Fruit fly (Drosophila melanogaster) whole organism, embryonic: Measurements from ENCODE around the gene SsRbeta.
A peak's percentile ranks its signal among the peaks of the same experiment; 100 is the strongest.

Source experiments
- Asciz ChIP-seq: fragments of 200-800 bp; sonication (Bioruptor generic); optimal IDR thresholded peaks from 2 replicates; lab custom pipeline; 2017; ENCODE audit warnings: missing biosample characterization, mild to moderate bottlenecking, missing genetic modification characterization, missing genetic modification reagents
- Atf6 ChIP-seq: fragments of 200-800 bp; sonication (Bioruptor generic); IDR thresholded peaks from 2 replicates; pipeline ENCODE4 v1.3.6; 2022; ENCODE audit warnings: missing biosample characterization, missing genetic modification characterization
- BEAF-32 ChIP-seq: fragments of 200-800 bp; sonication (Bioruptor generic); optimal IDR thresholded peaks from 3 replicates; lab custom pipeline; 2017; ENCODE audit warnings: missing biosample characterization, missing genetic modification characterization, mild to moderate bottlenecking, moderate library complexity, missing genetic modification reagents
- Bgb ChIP-seq: fragments of 200-800 bp; sonication (Bioruptor generic); IDR thresholded peaks from 2 replicates; pipeline ENCODE4 v1.3.6; 2022; ENCODE audit warnings: missing biosample characterization, missing genetic modification characterization; ENCODE audit not compliant: partially characterized antibody
- CG11696 ChIP-seq: fragments of 200-800 bp; sonication (Bioruptor generic); IDR thresholded peaks from 2 replicates; pipeline ENCODE4 v1.3.6; 2022; ENCODE audit warnings: missing biosample characterization, missing genetic modification characterization
- CG12659 ChIP-seq: fragments of 200-800 bp; sonication (Bioruptor generic); optimal IDR thresholded peaks from 3 replicates; lab custom pipeline; 2017; ENCODE audit warnings: mild to moderate bottlenecking, missing biosample characterization, missing genetic modification reagents, missing genetic modification characterization
- CG14860 ChIP-seq: fragments of 200-800 bp; sonication (Bioruptor generic); IDR thresholded peaks from 3 replicates; pipeline ENCODE4 v1.3.6; 2022; ENCODE audit warnings: missing biosample characterization, missing genetic modification characterization; ENCODE audit not compliant: partially characterized antibody
- CG15073 ChIP-seq: fragments of 200-800 bp; sonication (Bioruptor generic); optimal IDR thresholded peaks from 2 replicates; lab custom pipeline; 2016; ENCODE audit warnings: missing biosample characterization, missing genetic modification characterization
- CG16813 ChIP-seq: fragments of 200-800 bp; sonication (Bioruptor generic); IDR thresholded peaks from 3 replicates; pipeline ENCODE4 v1.3.6; 2022; ENCODE audit warnings: missing biosample characterization, missing genetic modification characterization; ENCODE audit not compliant: partially characterized antibody
- CG17359 ChIP-seq: fragments of 200-800 bp; sonication (Bioruptor generic); optimal IDR thresholded peaks from 3 replicates; lab custom pipeline; 2018; ENCODE audit warnings: missing biosample characterization, mild to moderate bottlenecking, missing genetic modification characterization, moderate library complexity
- CG17361 ChIP-seq: fragments of 200-800 bp; sonication (Bioruptor generic); IDR thresholded peaks from 3 replicates; pipeline ENCODE4 v1.3.6; 2022; ENCODE audit warnings: missing biosample characterization, missing genetic modification characterization
- CG18011 ChIP-seq: fragments of 200-800 bp; sonication (Bioruptor generic); optimal IDR thresholded peaks from 2 replicates; lab custom pipeline; 2017; ENCODE audit warnings: missing biosample characterization, missing genetic modification characterization, mild to moderate bottlenecking, moderate library complexity, missing genotype
- CG18599 ChIP-seq: fragments of 200-800 bp; sonication (Bioruptor generic); optimal IDR thresholded peaks from 3 replicates; lab custom pipeline; 2017; ENCODE audit warnings: missing biosample characterization, missing genetic modification characterization, mild to moderate bottlenecking, moderate library complexity, missing genetic modification reagents
- CG2129 ChIP-seq: fragments of 200-800 bp; sonication (Bioruptor generic); IDR thresholded peaks from 2 replicates; pipeline ENCODE4 v1.3.6; 2022; ENCODE audit warnings: missing biosample characterization, missing genetic modification characterization; ENCODE audit not compliant: partially characterized antibody
- CG32532 ChIP-seq: fragments of 200-800 bp; sonication (Bioruptor generic); IDR thresholded peaks from 2 replicates; pipeline ENCODE4 v1.3.6; 2022; ENCODE audit warnings: missing biosample characterization, missing genetic modification characterization
- CG34224 ChIP-seq: fragments of 200-800 bp; sonication (Bioruptor generic); IDR thresholded peaks from 3 replicates; pipeline ENCODE4 v1.3.6; 2022; ENCODE audit warnings: missing biosample characterization, missing genetic modification characterization; ENCODE audit not compliant: partially characterized antibody
- CG3847 ChIP-seq: fragments of 200-800 bp; sonication (Bioruptor generic); IDR thresholded peaks from 2 replicates; pipeline ENCODE4 v1.3.6; 2022; ENCODE audit warnings: missing biosample characterization, missing genetic modification characterization
- CG7271 ChIP-seq: fragments of 200-800 bp; sonication (Bioruptor generic); optimal IDR thresholded peaks from 2 replicates; lab custom pipeline; 2018; ENCODE audit warnings: missing biosample characterization, mild to moderate bottlenecking, missing genetic modification characterization, moderate library complexity
- CG9797 ChIP-seq: fragments of 200-800 bp; sonication (Bioruptor generic); optimal IDR thresholded peaks from 3 replicates; lab custom pipeline; 2018; ENCODE audit warnings: missing biosample characterization, mild to moderate bottlenecking, missing genetic modification characterization
- CoRest ChIP-seq: fragments of 200-800 bp; sonication (Bioruptor generic); optimal IDR thresholded peaks from 3 replicates; lab custom pipeline; 2018; ENCODE audit warnings: missing biosample characterization, mild to moderate bottlenecking, missing genetic modification characterization, moderate library complexity
- Dad ChIP-seq: fragments of 200-800 bp; sonication (Bioruptor generic); optimal IDR thresholded peaks from 3 replicates; lab custom pipeline; 2016; ENCODE audit warnings: missing biosample characterization, missing genetic modification characterization
- Dp ChIP-seq: fragments of 200-800 bp; sonication (Bioruptor generic); optimal IDR thresholded peaks from 2 replicates; lab custom pipeline; 2018; ENCODE audit warnings: missing biosample characterization, mild to moderate bottlenecking, missing genetic modification characterization, moderate library complexity
- E2f1 ChIP-seq: fragments of 200-800 bp; sonication (Bioruptor generic); IDR thresholded peaks from 2 replicates; pipeline ENCODE4 v1.3.6; 2022; ENCODE audit warnings: missing biosample characterization, missing genetic modification characterization
- HLH3B ChIP-seq: fragments of 200-800 bp; sonication (Bioruptor generic); IDR thresholded peaks from 2 replicates; pipeline ENCODE4 v1.3.6; 2022; ENCODE audit warnings: missing biosample characterization, missing genetic modification characterization
- HmgZ ChIP-seq: fragments of 200-800 bp; sonication (Bioruptor generic); optimal IDR thresholded peaks from 2 replicates; lab custom pipeline; 2018; ENCODE audit warnings: missing biosample characterization, mild to moderate bottlenecking, missing genetic modification characterization
- Mad ChIP-seq: fragments of 200-800 bp; sonication (Bioruptor generic); optimal IDR thresholded peaks from 2 replicates; lab custom pipeline; 2016; ENCODE audit warnings: missing biosample characterization, missing genetic modification characterization
- Nf-YA ChIP-seq: fragments of 200-800 bp; sonication (Bioruptor generic); IDR thresholded peaks from 2 replicates; pipeline ENCODE4 v1.3.6; 2022; ENCODE audit warnings: missing biosample characterization, missing genetic modification characterization
- Opbp ChIP-seq: fragments of 200-800 bp; sonication (Bioruptor generic); IDR thresholded peaks from 3 replicates; pipeline ENCODE4 v1.3.6; 2022; ENCODE audit warnings: missing biosample characterization, missing genetic modification characterization; ENCODE audit not compliant: partially characterized antibody
- Rfx ChIP-seq: fragments of 200-800 bp; sonication (Bioruptor generic); IDR thresholded peaks from 2 replicates; pipeline ENCODE4 v1.3.6; 2022; ENCODE audit warnings: missing biosample characterization, missing genetic modification characterization
- Six4 ChIP-seq: fragments of 200-800 bp; sonication (Bioruptor generic); optimal IDR thresholded peaks from 2 replicates; lab custom pipeline; 2016; ENCODE audit warnings: missing biosample characterization, missing genetic modification characterization
- Tbp ChIP-seq: fragments of >200 bp; optimal IDR thresholded peaks from 2 replicates; lab custom pipeline; 2018; ENCODE audit warnings: missing biosample characterization, missing genetic modification characterization
- ap ChIP-seq: fragments of 200-800 bp; sonication (Bioruptor generic); IDR thresholded peaks from 2 replicates; pipeline ENCODE4 v1.3.6; 2022; ENCODE audit warnings: missing biosample characterization, missing genetic modification characterization
- bbx ChIP-seq: fragments of 200-800 bp; sonication (Bioruptor generic); IDR thresholded peaks from 2 replicates; pipeline ENCODE4 v1.3.6; 2022; ENCODE audit warnings: missing biosample characterization, missing genetic modification characterization; ENCODE audit not compliant: partially characterized antibody
- exex ChIP-seq: fragments of 200-800 bp; sonication (Bioruptor generic); optimal IDR thresholded peaks from 4 replicates; lab custom pipeline; 2018; ENCODE audit warnings: missing biosample characterization, mild to moderate bottlenecking, missing genetic modification characterization, moderate library complexity
- gcm ChIP-seq: fragments of 200-800 bp; sonication (Bioruptor generic); optimal IDR thresholded peaks from 2 replicates; lab custom pipeline; 2019; ENCODE audit warnings: missing biosample characterization, mild to moderate bottlenecking, missing genetic modification characterization, moderate library complexity
- hbn ChIP-seq: fragments of 200-800 bp; sonication (Bioruptor generic); IDR thresholded peaks from 2 replicates; pipeline ENCODE4 v1.3.6; 2022; ENCODE audit warnings: missing biosample characterization, missing genetic modification characterization; ENCODE audit not compliant: partially characterized antibody
- kay ChIP-seq: fragments of 200-800 bp; sonication (Bioruptor generic); optimal IDR thresholded peaks from 2 replicates; lab custom pipeline; 2016; ENCODE audit warnings: missing biosample characterization, missing genetic modification characterization
- ken ChIP-seq: fragments of 200-800 bp; sonication (Bioruptor generic); IDR thresholded peaks from 3 replicates; pipeline ENCODE4 v1.3.6; 2022; ENCODE audit warnings: missing biosample characterization, missing genetic modification characterization
- lmd ChIP-seq: fragments of 200-800 bp; sonication (Bioruptor generic); IDR thresholded peaks from 2 replicates; pipeline ENCODE4 v1.3.6; 2022; ENCODE audit warnings: missing biosample characterization, missing genetic modification characterization
- nau ChIP-seq: fragments of 200-800 bp; sonication (Bioruptor generic); optimal IDR thresholded peaks from 3 replicates; lab custom pipeline; 2017; ENCODE audit warnings: missing biosample characterization, mild to moderate bottlenecking, missing genetic modification characterization, missing genetic modification reagents
- nerfin-2 ChIP-seq: fragments of 200-800 bp; sonication (Bioruptor generic); IDR thresholded peaks from 2 replicates; pipeline ENCODE4 v1.3.6; 2022; ENCODE audit warnings: missing biosample characterization, missing genetic modification characterization; ENCODE audit not compliant: partially characterized antibody
- peb ChIP-seq: fragments of 200-800 bp; sonication (Bioruptor generic); IDR thresholded peaks from 2 replicates; pipeline ENCODE4 v1.3.6; 2022; ENCODE audit warnings: missing biosample characterization, missing genetic modification characterization
- pzg ChIP-seq: fragments of 200-800 bp; sonication (Bioruptor generic); optimal IDR thresholded peaks from 3 replicates; lab custom pipeline; 2018; ENCODE audit warnings: missing biosample characterization, mild to moderate bottlenecking, missing genetic modification characterization, moderate library complexity
- scrt ChIP-seq: fragments of 200-800 bp; sonication (Bioruptor generic); optimal IDR thresholded peaks from 2 replicates; lab custom pipeline; 2018; ENCODE audit warnings: missing biosample characterization, mild to moderate bottlenecking, missing genetic modification characterization, moderate library complexity
- unc-4 ChIP-seq: fragments of 200-800 bp; sonication (Bioruptor generic); IDR thresholded peaks from 2 replicates; pipeline ENCODE4 v1.3.6; 2022; ENCODE audit warnings: missing biosample characterization, missing genetic modification characterization; ENCODE audit not compliant: partially characterized antibody
- unpg ChIP-seq: fragments of 200-800 bp; sonication (Bioruptor generic); optimal IDR thresholded peaks from 3 replicates; lab custom pipeline; 2018; ENCODE audit warnings: missing biosample characterization, mild to moderate bottlenecking, missing genetic modification characterization, moderate library complexity
- zfh1 ChIP-seq: fragments of 200-800 bp; sonication (Bioruptor generic); IDR thresholded peaks from 3 replicates; pipeline ENCODE4 v1.3.6; 2022; ENCODE audit warnings: missing biosample characterization, missing genetic modification characterization

Gene SsRbeta

DNA sequence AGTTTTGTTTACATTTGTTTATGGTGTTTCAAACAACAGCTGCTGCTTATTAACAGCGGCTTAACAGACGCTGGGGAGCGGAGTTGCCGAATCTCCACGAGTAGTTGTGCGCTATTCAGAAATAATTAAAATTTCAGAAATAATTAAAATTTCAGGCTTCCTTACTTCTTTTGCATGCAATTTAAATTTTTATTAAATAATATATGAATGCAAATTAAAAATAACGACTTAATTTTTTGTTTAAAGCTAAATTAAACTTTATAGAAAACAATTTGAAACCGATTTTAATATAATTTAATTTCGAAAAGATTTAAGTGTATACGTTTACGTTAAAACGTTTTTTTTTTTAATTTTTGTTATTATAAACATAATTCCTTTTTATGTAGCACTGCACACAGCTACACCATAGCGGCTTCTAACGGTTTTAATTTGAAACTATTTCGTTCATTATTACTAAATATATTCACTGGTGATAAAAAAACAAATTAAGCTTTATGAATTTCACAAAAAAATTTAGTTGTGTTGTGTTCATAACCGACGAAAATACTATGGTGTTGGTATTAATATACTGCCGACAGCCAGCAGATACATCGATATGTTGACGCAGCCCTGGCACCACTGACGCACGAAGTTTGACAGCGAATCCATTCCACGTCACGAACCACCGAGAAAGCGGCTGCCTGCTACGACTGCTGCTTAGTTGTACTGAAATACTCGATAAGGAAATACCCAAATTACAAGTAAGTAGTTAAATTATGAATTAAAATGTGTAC, at the start of gene SsRbeta:
TSS of gene SsRbeta (plus strand) at position 645 of the 773 bp plus-strand sequence.
- TF ChIP-seq kay (GFP tag; lab: Kevin White, UChicago) (peak; percentile 28), CG12659 (peak; percentile 19), hbn (GFP tag; lab: Robert Waterston, UW) (peak; percentile 61), CG9797 (GFP tag; lab: Kevin White, UChicago) (peak; percentile 50), bbx (GFP tag; lab: Robert Waterston, UW) (peak; percentile 83), CG18011 (peak; percentile 94), Atf6 (GFP tag; lab: Robert Waterston, UW) (no peak), scrt (no peak), Opbp (GFP tag; lab: Robert Waterston, UW) (peak; percentile 74), CG16813 (GFP tag; lab: Robert Waterston, UW) (peak; percentile 69), Asciz (peak; percentile 43), CoRest (tag; lab: Kevin White, UChicago) (peak; percentile 46), unc-4 (peak; percentile 69), CG18599 (peak; percentile 12), peb (peak; percentile 19; the same call in 1 of the 2 replicates), gcm (GFP tag; lab: Kevin White, UChicago) (no peak), Dad (GFP tag; lab: Kevin White, UChicago) (no peak), CG11696 (GFP tag; lab: Robert Waterston, UW) (peak; percentile 56), E2f1 (GFP tag; lab: Robert Waterston, UW) (peak; percentile 66), HLH3B (peak; percentile 51), pzg (GFP tag; lab: Kevin White, UChicago) (peak; percentile 91), Mad (no peak), ken (peak; percentile 63; the same call in 2 of the 3 replicates), CG17361 (GFP tag; lab: Robert Waterston, UW) (peak; percentile 81), Dp (GFP tag; lab: Kevin White, UChicago) (peak; percentile 25), CG3847 (GFP tag; lab: Robert Waterston, UW) (peak; percentile 23; the same call in 1 of the 2 replicates), unpg (peak; percentile 36), exex (tag; lab: Kevin White, UChicago) (no peak), nau (no peak), CG7271 (tag; lab: Kevin White, UChicago) (no peak), CG15073 (GFP tag; lab: Kevin White, UChicago) (no peak), Bgb (peak; percentile 84), CG32532 (peak; percentile 85), CG14860 (peak; percentile 43; the same call in 2 of the 3 replicates), Rfx (GFP tag; lab: Robert Waterston, UW) (peak; percentile 66), CG17359 (no peak), zfh1 (GFP tag; lab: Robert Waterston, UW) (peak; percentile 79), lmd (GFP tag; lab: Robert Waterston, UW) (peak; percentile 4; the same call in 1 of the 2 replicates), Tbp (GFP tag; lab: Kevin White, UChicago) (peak; percentile 33), nerfin-2 (GFP tag; lab: Robert Waterston, UW) (peak; percentile 45), HmgZ (tag; lab: Kevin White, UChicago) (peak; percentile 26), BEAF-32 (GFP tag; lab: Kevin White, UChicago) (peak; percentile 86), ap (GFP tag; lab: Robert Waterston, UW) (peak; percentile 70), Nf-YA (GFP tag; lab: Robert Waterston, UW) (0 out of 2 replicates have a peak, but pooled peaks have one; percentile 11), Six4 (GFP tag; lab: Kevin White, UChicago) (no peak), CG34224 (GFP tag; lab: Robert Waterston, UW) (peak; percentile 59), CG2129 (GFP tag; lab: Robert Waterston, UW) (peak; percentile 36)
